Worm (Caenorhabditis elegans): ENCODE results near the gene gst-28.

The gst-28 gene

DNA sequence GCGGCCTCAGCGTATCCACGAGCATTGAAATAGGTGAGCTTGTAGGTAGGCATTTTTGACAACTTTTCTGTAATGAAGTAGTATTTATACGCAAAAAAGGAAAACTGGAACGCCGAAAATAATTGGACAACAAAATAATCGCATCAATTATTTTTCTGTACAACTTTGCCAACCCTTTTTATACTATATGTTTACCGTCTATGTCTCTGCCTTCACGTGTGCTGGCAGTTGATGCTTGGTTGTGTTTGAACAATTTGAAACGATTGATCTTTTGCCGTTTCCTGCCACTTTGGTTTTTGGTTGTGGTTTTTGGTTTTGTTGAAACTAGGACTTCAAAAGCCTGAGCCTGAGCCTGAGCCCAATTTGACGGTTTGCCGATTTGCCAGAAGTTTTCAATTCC is at the start of gene gst-28:
Gene gst-28, minus strand, starts transcription at position 238 of the 400 bp plus-strand sequence.
- TF ChIP-seq W03F9.2 (tag; optimal IDR thresholded peaks at IDR 0.05), result no peak
- no peak for TF ChIP-seq dao-5 (tag; optimal IDR thresholded peaks at IDR 0.05)
- no peak for TF ChIP-seq him-1 (tag; optimal IDR thresholded peaks at IDR 0.05)

DNA sequence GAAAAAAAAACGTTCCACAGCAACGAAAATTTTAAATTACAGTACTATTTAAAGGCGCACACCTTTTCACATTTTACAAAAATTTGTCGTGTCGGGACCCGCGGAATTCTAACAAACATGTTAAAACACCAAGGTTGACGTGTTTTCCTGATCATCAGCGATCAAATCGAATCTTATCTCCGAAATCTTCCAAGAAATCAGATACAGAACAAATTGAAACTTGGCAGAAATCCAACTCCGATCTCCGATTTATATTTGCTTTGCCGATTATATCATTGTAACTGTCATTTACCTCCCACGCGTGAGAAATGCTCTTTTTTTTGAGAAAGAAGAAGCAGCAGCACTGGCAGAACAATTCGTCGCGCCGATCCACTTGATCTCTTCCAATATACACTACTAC is 46.4 kb upstream of the gst-28 start:
- TF ChIP-seq W03F9.2 (tag; optimal IDR thresholded peaks at IDR 0.05) (no peak), him-1 (tag; optimal IDR thresholded peaks at IDR 0.05) (no peak), dao-5 (tag; optimal IDR thresholded peaks at IDR 0.05) (no peak)

DNA sequence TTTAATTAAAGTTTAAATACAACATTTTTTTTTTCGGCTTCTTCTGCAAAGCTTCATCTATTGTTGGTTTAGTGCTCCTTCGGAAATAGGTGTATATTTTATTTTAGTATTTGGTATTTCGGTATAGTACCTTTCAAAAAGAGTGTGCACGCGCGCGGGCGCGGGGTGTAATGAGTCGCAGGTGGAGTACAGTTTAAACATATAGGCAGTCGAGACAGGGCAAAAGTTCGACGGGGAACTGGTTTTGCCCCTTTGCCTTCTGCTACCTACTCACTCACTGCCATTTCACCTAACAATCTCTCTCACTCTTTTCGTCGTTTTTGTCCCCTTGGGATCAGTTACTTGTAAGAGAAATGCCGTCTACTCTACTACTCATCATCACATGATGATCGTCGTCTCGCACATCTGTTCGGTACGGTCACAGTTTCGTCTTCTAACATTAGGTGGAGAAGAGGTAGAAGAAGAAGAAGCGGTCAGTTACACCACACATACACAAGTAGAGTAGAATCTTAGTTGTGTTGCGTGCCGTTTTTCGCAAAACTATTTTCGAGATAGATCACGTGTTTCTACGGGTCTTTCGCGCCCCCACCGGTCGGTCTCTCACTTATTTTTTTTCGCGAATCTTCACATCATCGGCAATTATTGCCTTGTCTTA is 45.0 kb upstream of the gst-28 start:
- TF ChIP-seq him-1 (tag; optimal IDR thresholded peaks at IDR 0.05) (no peak), W03F9.2 (tag; optimal IDR thresholded peaks at IDR 0.05) (no peak), dao-5 (tag; optimal IDR thresholded peaks at IDR 0.05) (no peak)

DNA sequence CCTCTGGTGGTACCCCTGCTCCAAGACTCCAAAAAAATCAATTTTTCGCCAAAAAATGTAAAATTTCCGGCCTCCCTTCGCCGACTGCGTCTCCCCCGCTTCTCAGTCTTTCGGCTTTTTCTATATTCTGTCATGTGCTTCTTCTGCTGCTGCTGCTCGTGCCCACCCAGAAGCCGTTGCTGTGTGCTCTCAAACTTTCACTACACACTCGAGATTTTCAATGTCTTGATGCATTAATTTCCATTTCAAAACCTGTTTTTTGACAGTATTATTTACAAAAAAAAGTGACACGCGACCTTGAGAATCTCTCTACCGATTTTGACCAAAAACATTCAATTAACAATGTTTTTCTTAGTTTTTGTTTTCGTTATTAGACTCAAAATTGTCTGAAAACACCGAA is 41.9 kb upstream of the gst-28 start:
- TF ChIP-seq W03F9.2 (tag; optimal IDR thresholded peaks at IDR 0.05), result no peak
- TF ChIP-seq him-1 (tag; optimal IDR thresholded peaks at IDR 0.05), result no peak
- no peak for TF ChIP-seq dao-5 (tag; optimal IDR thresholded peaks at IDR 0.05)

DNA sequence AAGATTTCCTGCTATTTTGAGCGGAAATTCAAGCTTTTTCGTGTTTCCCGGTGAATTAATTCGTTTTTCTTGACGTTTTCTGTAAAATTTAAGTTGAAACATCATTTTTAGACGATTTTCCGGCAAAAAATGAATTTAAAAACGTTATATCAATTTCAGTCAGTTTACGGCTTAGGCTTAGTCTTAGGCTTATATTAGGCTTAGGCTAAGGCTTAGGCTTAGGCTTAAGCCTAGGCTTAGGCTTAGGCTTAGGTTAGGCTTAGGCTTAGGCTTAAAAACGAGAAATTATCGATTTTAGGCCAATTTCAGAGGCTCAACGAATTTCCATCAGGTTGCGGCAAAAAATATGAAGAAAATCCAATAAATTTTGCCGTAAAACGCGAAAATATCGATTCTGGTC is 41.5 kb upstream of the gst-28 start:
- TF ChIP-seq dao-5 (tag; optimal IDR thresholded peaks at IDR 0.05), result no peak
- TF ChIP-seq him-1 (tag; optimal IDR thresholded peaks at IDR 0.05), result no peak
- TF ChIP-seq W03F9.2 (tag; optimal IDR thresholded peaks at IDR 0.05), result no peak

DNA sequence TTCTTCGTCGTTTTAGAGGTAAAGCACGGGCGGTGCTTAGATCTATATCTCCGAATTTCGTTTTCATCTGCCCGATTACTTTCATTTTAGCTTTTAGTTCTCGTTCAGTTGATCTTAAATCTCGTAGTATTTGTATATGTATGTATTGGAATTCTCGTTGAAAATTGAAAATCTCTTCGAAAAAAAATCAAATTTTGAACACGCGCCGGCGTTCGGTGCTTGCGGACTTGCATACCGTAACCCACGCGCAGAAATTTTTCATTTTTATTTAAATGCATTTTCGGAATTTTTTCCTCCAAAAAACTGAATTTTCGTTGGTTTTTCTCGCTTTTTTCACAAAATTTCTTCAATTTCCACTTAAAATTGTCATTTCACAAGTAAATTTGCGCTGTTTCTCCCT is 40.8 kb upstream of the gst-28 start:
- TF ChIP-seq him-1 (tag; optimal IDR thresholded peaks at IDR 0.05) (no peak), dao-5 (tag; optimal IDR thresholded peaks at IDR 0.05) (no peak), W03F9.2 (tag; optimal IDR thresholded peaks at IDR 0.05) (no peak)

DNA sequence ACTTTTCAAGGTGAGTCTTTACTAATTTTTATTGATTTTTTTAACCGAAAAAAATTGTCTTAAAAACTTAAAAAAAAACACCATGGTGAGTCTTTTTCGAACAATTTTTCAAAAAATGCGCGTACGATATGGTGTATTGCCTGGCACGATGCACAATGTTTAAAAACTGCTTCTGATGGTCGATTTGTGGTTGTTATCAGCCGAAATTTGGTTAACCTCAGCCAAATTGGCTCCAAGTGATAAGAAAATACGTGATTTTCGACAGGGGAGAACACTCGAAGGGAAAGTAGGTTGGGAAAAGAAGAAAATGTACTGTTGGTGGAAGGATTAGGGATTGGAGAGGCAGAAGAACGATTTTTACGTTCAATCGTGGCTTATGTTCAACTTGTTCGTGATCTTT is 40.2 kb upstream of the gst-28 start:
- TF ChIP-seq him-1 (tag; optimal IDR thresholded peaks at IDR 0.05) (no peak), W03F9.2 (tag; optimal IDR thresholded peaks at IDR 0.05) (no peak), dao-5 (tag; optimal IDR thresholded peaks at IDR 0.05) (no peak)

DNA sequence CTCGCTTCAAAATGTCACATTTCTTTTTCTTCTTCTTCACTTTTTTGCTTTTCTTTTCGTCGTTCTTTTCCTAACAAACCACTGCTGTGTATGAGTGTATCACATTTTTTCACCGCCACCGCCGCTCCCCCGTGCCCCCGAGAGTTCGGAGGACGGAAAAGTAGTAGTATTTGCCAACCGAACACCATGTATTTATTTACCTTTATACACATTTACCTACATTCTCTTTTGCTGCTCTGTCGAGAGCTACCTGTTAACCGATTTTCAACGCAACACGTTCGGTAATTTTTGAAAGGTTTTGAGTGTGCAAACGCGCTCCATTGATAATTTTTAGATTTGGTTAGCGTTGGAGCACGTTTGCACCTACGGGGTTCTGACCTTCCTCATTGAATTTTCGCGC is 38.9 kb upstream of the gst-28 start:
- TF ChIP-seq dao-5 (tag; optimal IDR thresholded peaks at IDR 0.05) (no peak), him-1 (tag; optimal IDR thresholded peaks at IDR 0.05) (no peak), W03F9.2 (tag; optimal IDR thresholded peaks at IDR 0.05) (no peak)

DNA sequence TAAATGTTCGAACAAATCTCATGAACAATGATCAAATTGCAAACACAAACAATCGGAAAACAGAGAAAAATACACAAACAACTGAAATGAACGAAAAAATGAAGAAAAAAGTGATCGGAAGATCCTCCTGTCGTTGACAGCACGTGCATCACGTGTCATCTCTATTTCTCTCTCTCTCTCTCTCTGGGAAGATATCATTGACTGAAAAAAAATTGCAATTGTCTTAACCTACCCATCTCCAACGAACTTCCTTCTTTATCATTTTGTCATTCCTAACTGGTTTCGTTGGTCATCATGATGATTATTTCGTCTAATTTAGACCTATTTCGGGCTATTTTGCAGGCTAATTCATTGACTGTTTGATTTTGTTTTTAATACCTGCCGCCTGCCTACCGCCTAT is 38.0 kb upstream of the gst-28 start:
- TF ChIP-seq him-1 (tag; optimal IDR thresholded peaks at IDR 0.05) (no peak), W03F9.2 (tag; optimal IDR thresholded peaks at IDR 0.05) (peak; percentile 31)

DNA sequence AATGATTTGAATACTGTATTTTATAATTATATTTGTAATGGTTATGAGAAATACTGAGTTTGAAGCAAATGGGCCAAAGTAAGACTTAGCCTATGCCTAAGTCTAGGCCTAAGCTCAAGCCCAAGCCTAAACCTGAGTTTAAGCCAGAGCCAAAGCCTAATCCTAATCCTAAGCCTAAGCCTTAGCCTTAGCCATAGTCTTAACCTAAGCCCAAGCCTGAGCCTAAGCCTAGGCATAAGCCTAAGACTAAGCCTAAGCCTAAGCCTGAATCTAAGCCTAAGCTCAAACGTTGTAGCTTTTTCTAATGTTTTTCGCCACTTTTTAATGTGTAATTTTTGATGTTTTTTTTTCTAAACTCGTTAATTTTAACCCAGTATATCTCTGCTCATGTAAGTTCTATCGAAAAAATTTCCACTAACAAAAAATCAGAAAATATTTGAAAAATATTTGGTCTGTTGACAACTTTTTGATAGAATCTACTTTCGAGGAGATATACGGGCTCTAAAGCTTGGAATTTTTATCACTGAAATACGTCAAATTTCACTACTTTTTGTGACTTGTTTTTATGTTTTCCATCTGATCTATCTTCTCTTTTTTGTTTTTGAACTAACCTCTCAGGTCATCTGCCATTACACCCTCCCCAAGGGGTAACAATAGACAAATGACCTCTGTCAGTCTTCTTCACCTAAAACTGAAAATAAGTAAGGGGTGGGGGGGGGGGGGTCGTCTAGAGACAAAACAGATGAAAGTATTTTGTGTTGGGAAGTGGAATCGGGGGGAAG is 36.9 kb upstream of the gst-28 start:
- TF ChIP-seq dao-5 (tag; optimal IDR thresholded peaks at IDR 0.05) (no peak), him-1 (tag; optimal IDR thresholded peaks at IDR 0.05) (no peak), W03F9.2 (tag; optimal IDR thresholded peaks at IDR 0.05) (no peak)

DNA sequence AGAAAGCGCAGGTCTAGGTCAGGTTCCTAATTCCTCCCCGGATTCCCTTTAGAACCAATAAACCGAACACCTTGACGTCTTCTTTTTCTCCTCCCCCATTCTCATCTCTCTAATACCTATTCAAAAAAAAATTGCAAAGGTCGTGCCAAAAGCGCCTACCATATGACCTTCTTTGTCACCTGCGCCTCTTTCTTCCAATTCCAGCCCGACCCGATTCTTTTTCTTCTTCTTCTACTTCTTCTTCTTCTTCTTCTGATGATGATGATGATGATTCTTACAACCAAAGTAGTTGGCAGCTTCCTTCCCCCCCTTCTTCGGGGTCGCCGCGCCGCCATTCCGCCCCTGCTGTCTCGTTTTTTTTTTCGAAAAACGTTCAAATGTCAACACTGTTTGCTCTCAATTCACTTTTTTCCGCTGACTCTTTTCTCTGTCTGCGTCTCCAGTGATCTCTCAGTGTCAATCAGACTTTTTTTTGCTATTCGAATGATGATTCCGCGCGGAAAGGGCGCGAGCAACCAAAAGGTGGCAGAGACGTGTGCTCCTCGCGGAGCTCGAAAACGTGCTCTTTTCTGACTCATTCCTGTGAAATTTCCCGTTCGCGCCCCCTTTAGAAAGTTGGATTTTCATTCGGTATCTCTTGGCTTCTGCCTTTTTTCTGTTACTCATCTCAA is 36.2 kb upstream of the gst-28 start:
- no peak for TF ChIP-seq dao-5 (tag; optimal IDR thresholded peaks at IDR 0.05)
- TF ChIP-seq him-1 (tag; optimal IDR thresholded peaks at IDR 0.05), result no peak
- TF ChIP-seq W03F9.2 (tag; optimal IDR thresholded peaks at IDR 0.05), result no peak

DNA sequence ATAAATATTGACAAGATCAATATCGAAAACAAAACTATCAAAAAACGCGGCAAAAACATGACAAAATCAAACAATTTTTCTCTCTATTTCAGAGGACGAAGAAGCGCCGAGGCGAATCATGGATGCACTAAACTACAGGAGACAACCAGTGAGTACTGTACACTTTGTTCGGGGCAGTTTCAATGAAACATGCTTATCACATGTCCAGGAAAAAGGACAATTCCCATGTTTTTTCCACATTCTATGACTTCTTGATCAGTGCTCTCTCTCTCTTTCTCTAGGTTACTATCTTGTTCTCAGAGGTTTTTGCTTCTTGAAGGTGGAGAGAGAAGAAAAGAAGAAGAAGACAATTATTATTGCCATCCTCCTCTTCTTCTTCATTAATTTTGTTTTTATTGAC is 30.1 kb upstream of the gst-28 start:
- TF ChIP-seq him-1 (tag; optimal IDR thresholded peaks at IDR 0.05) (no peak), dao-5 (tag; optimal IDR thresholded peaks at IDR 0.05) (no peak), W03F9.2 (tag; optimal IDR thresholded peaks at IDR 0.05) (no peak)

DNA sequence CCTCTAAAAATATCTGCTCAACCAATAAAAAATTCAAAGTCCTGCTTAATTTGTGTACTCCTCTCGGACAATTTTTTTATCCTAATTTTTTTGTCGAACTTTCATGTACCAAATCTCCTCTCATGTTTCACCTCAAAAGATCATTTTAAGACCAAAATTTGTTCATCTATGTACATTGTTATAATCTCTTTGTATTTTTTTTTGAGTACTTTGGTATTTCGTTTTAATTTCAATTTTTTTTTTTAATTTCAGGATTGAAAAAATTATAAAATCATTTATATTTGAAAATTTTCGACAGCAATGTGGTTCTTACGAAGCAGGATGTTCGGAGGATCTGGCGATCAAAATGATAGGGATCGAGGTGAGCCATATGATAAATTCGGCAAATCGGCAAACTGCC is 29.1 kb upstream of the gst-28 start, which contains the start of gene spsb-1:
Gene spsb-1, plus strand, starts transcription at position 301 of the 400 bp plus-strand sequence.
- TF ChIP-seq him-1 (tag; optimal IDR thresholded peaks at IDR 0.05), result no peak
- no peak for TF ChIP-seq dao-5 (tag; optimal IDR thresholded peaks at IDR 0.05)
- no peak for TF ChIP-seq W03F9.2 (tag; optimal IDR thresholded peaks at IDR 0.05)

DNA sequence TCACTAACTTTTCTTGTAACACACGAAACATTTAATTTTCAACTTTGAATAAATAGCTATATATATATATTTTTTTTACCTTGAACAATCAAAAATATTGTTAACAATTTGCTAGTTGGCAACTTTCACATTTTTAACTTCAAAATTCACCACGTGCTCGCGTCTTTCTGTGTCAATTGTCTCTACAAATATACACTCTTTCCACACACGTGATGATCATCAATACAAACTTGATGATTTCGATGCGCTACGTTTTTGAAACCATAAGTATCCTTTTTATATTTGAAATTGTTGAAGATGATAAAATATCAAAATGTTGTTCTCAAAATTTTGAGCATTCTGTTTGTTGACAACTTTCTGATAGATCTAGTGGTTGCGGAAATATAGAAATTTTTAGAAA is 28.0 kb upstream of the gst-28 start:
- TF ChIP-seq dao-5 (tag; optimal IDR thresholded peaks at IDR 0.05) (no peak), him-1 (tag; optimal IDR thresholded peaks at IDR 0.05) (no peak), W03F9.2 (tag; optimal IDR thresholded peaks at IDR 0.05) (no peak)
